Fruit fly (Drosophila melanogaster) whole organism, embryonic: Measurements from ENCODE around the gene CenB1A.

Experiments
- Aef1 ChIP-seq: fragments of 200-800 bp; sonication (Bioruptor generic); IDR thresholded peaks from 3 replicates; pipeline ENCODE4 v1.3.6; 2022; ENCODE audit warnings: missing biosample characterization, missing genetic modification characterization
- CG10147 ChIP-seq: fragments of 200-800 bp; sonication (Bioruptor generic); optimal IDR thresholded peaks from 2 replicates; lab custom pipeline; 2019; ENCODE audit warnings: missing biosample characterization, mild to moderate bottlenecking, missing genetic modification characterization, moderate library complexity
- CG10565 ChIP-seq: fragments of 200-800 bp; sonication (Bioruptor generic); optimal IDR thresholded peaks from 3 replicates; lab custom pipeline; 2016; ENCODE audit warnings: missing biosample characterization, mild to moderate bottlenecking, missing genetic modification characterization
- CG10979 ChIP-seq: fragments of 200-800 bp; sonication (Bioruptor generic); optimal IDR thresholded peaks from 2 replicates; lab custom pipeline; 2018; ENCODE audit warnings: missing biosample characterization, mild to moderate bottlenecking, missing genetic modification characterization, moderate library complexity
- CG12659 ChIP-seq: fragments of 200-800 bp; sonication (Bioruptor generic); optimal IDR thresholded peaks from 3 replicates; lab custom pipeline; 2017; ENCODE audit warnings: mild to moderate bottlenecking, missing biosample characterization, missing genetic modification reagents, missing genetic modification characterization
- CG13287 ChIP-seq: fragments of 200-800 bp; sonication (Bioruptor generic); IDR thresholded peaks from 2 replicates; pipeline ENCODE4 v1.3.6; 2022; ENCODE audit warnings: missing biosample characterization, missing genetic modification characterization; ENCODE audit not compliant: partially characterized antibody
- CG15479 ChIP-seq: fragments of 200-800 bp; sonication (Bioruptor generic); optimal IDR thresholded peaks from 3 replicates; lab custom pipeline; 2019; ENCODE audit warnings: missing biosample characterization, mild to moderate bottlenecking, missing genetic modification characterization, moderate library complexity
- CG15696 ChIP-seq: fragments of 200-800 bp; sonication (Bioruptor generic); optimal IDR thresholded peaks from 2 replicates; lab custom pipeline; 2019; ENCODE audit warnings: missing biosample characterization, mild to moderate bottlenecking, missing genetic modification characterization, moderate library complexity
- CG2199 ChIP-seq: fragments of 200-800 bp; sonication (Bioruptor generic); IDR thresholded peaks from 3 replicates; pipeline ENCODE4 v1.3.6; 2022; ENCODE audit warnings: missing biosample characterization, missing genetic modification characterization
- CG34376 ChIP-seq: fragments of 200-800 bp; sonication (Bioruptor generic); optimal IDR thresholded peaks from 2 replicates; lab custom pipeline; 2018; ENCODE audit warnings: missing biosample characterization, mild to moderate bottlenecking, missing genetic modification characterization
- CG4328 ChIP-seq: fragments of 200-800 bp; sonication (Bioruptor generic); optimal IDR thresholded peaks from 3 replicates; lab custom pipeline; 2017; ENCODE audit warnings: missing biosample characterization, missing genetic modification reagents, missing genetic modification characterization
- CG43689 ChIP-seq: fragments of 200-800 bp; sonication (Bioruptor generic); IDR thresholded peaks from 2 replicates; pipeline ENCODE4 v1.3.6; 2022; ENCODE audit warnings: missing biosample characterization, missing genetic modification characterization
- CG4617 ChIP-seq: fragments of 200-800 bp; sonication (Bioruptor generic); optimal IDR thresholded peaks from 3 replicates; lab custom pipeline; 2016; ENCODE audit warnings: missing biosample characterization, missing genetic modification characterization, borderline replicate concordance
- CG4707 ChIP-seq: fragments of 200-800 bp; sonication (Bioruptor generic); optimal IDR thresholded peaks from 2 replicates; lab custom pipeline; 2018; ENCODE audit warnings: missing biosample characterization, mild to moderate bottlenecking, missing genetic modification characterization, moderate library complexity
- CG6689 ChIP-seq: fragments of 200-800 bp; sonication (Bioruptor generic); IDR thresholded peaks from 2 replicates; pipeline ENCODE4 v1.3.6; 2022; ENCODE audit warnings: missing biosample characterization, missing genetic modification characterization
- CG6765 ChIP-seq: fragments of 200-800 bp; sonication (Bioruptor generic); optimal IDR thresholded peaks from 3 replicates; lab custom pipeline; 2017; ENCODE audit warnings: missing biosample characterization, mild to moderate bottlenecking, missing genetic modification characterization
- CG7357 ChIP-seq: fragments of 200-800 bp; sonication (Bioruptor generic); IDR thresholded peaks from 3 replicates; pipeline ENCODE4 v1.3.6; 2022; ENCODE audit warnings: missing biosample characterization, missing genetic modification characterization
- CG7745 ChIP-seq: fragments of 200-800 bp; sonication (Bioruptor generic); optimal IDR thresholded peaks from 2 replicates; lab custom pipeline; 2018; ENCODE audit warnings: missing biosample characterization, mild to moderate bottlenecking, missing genetic modification characterization, moderate library complexity
- CG7786 ChIP-seq: fragments of 200-800 bp; sonication (Bioruptor generic); optimal IDR thresholded peaks from 2 replicates; lab custom pipeline; 2016; ENCODE audit warnings: missing biosample characterization, missing genetic modification characterization
- CG8765 ChIP-seq: fragments of 200-800 bp; sonication (Bioruptor generic); IDR thresholded peaks from 2 replicates; pipeline ENCODE4 v1.3.6; 2022; ENCODE audit warnings: missing biosample characterization, missing genetic modification characterization
- CG9932 ChIP-seq: fragments of 200-800 bp; sonication (Bioruptor generic); IDR thresholded peaks from 2 replicates; pipeline ENCODE4 v1.3.6; 2022; ENCODE audit warnings: missing biosample characterization, missing genetic modification characterization
- CTCF ChIP-seq: fragments of 200-800 bp; sonication (Bioruptor generic); optimal IDR thresholded peaks from 2 replicates; lab custom pipeline; 2017; ENCODE audit warnings: missing biosample characterization, mild to moderate bottlenecking, missing genetic modification characterization, moderate library complexity
- Chrac-16 ChIP-seq: fragments of 200-800 bp; sonication (Bioruptor generic); optimal IDR thresholded peaks from 3 replicates; lab custom pipeline; 2016; ENCODE audit warnings: missing biosample characterization, missing genetic modification characterization
- Dref ChIP-seq: fragments of 200-800 bp; sonication (Bioruptor generic); IDR thresholded peaks from 2 replicates; pipeline ENCODE4 v1.3.6; 2022; ENCODE audit warnings: missing biosample characterization, missing genetic modification characterization
- HHEX ChIP-seq: fragments of 200-800 bp; sonication (Bioruptor generic); optimal IDR thresholded peaks from 3 replicates; lab custom pipeline; 2017; ENCODE audit warnings: missing biosample characterization, mild to moderate bottlenecking, missing genetic modification characterization, missing genetic modification reagents
- Hand ChIP-seq: fragments of 200-800 bp; sonication (Bioruptor generic); optimal IDR thresholded peaks from 2 replicates; lab custom pipeline; 2017; ENCODE audit warnings: mild to moderate bottlenecking, missing biosample characterization, missing genetic modification reagents, missing genetic modification characterization
- Hr3 ChIP-seq: fragments of 200-800 bp; sonication (Bioruptor generic); optimal IDR thresholded peaks from 3 replicates; lab custom pipeline; 2016; ENCODE audit warnings: missing biosample characterization, missing genetic modification characterization
- Kr ChIP-seq: fragments of 200-800 bp; sonication (Bioruptor generic); optimal IDR thresholded peaks from 2 replicates; lab custom pipeline; 2017; ENCODE audit warnings: missing biosample characterization, mild to moderate bottlenecking, missing genetic modification characterization
- NFAT ChIP-seq: fragments of 200-800 bp; sonication (Bioruptor generic); IDR thresholded peaks from 2 replicates; pipeline ENCODE4 v1.3.6; 2022; ENCODE audit warnings: missing biosample characterization, missing genetic modification characterization
- TFAM ChIP-seq: fragments of 200-800 bp; sonication (Bioruptor generic); optimal IDR thresholded peaks from 2 replicates; lab custom pipeline; 2017; ENCODE audit warnings: missing biosample characterization, missing genetic modification characterization, inconsistent platforms
- Xbp1 ChIP-seq: fragments of 200-800 bp; sonication (Bioruptor generic); optimal IDR thresholded peaks from 3 replicates; lab custom pipeline; 2016; ENCODE audit warnings: missing biosample characterization, mild to moderate bottlenecking, missing genetic modification characterization
- aop ChIP-seq: fragments of 200-800 bp; sonication (Bioruptor generic); IDR thresholded peaks from 2 replicates; pipeline ENCODE4 v1.3.6; 2022; ENCODE audit warnings: missing biosample characterization, missing genetic modification characterization
- bbx ChIP-seq: fragments of 200-800 bp; sonication (Bioruptor generic); IDR thresholded peaks from 2 replicates; pipeline ENCODE4 v1.3.6; 2022; ENCODE audit warnings: missing biosample characterization, missing genetic modification characterization; ENCODE audit not compliant: partially characterized antibody
- bcd ChIP-seq: fragments of 200-800 bp; sonication (Bioruptor generic); optimal IDR thresholded peaks from 2 replicates; lab custom pipeline; 2017; ENCODE audit warnings: missing biosample characterization, mild to moderate bottlenecking, missing genetic modification characterization
- bsh ChIP-seq, 2 experiments: fragments of 200-800 bp; sonication (Bioruptor generic); optimal IDR thresholded peaks; 2 replicates each; lab custom pipeline; 2017 to 2018; ENCODE audit warnings: mild to moderate bottlenecking in 2 of 2, missing biosample characterization in 2 of 2, missing genetic modification characterization in 2 of 2, moderate library complexity in 1 of 2
- cad ChIP-seq: fragments of >200 bp; optimal IDR thresholded peaks from 2 replicates; lab custom pipeline; 2017; ENCODE audit warnings: missing biosample characterization, missing genetic modification characterization
- caup ChIP-seq: fragments of 200-800 bp; sonication (Bioruptor generic); optimal IDR thresholded peaks from 3 replicates; lab custom pipeline; 2017; ENCODE audit warnings: missing biosample characterization, mild to moderate bottlenecking, missing genetic modification characterization, moderate library complexity; ENCODE audit not compliant: severe bottlenecking
- corto ChIP-seq: fragments of 200-800 bp; sonication (Bioruptor generic); optimal IDR thresholded peaks from 2 replicates; lab custom pipeline; 2016; ENCODE audit warnings: missing biosample characterization, mild to moderate bottlenecking, missing genetic modification characterization, moderate library complexity
- dati ChIP-seq: fragments of 200-800 bp; sonication (Bioruptor generic); IDR thresholded peaks from 2 replicates; pipeline ENCODE4 v1.3.6; 2022; ENCODE audit warnings: missing biosample characterization, missing genetic modification characterization
- dpn ChIP-seq, 2 experiments: fragments of 200-800 bp; sonication (Bioruptor generic); optimal IDR thresholded peaks; 3 replicates each; lab custom pipeline; 2016; ENCODE audit warnings: missing biosample characterization in 2 of 2, missing genetic modification characterization in 2 of 2
- insv ChIP-seq, 2 experiments: fragments of 200-800 bp; sonication (Bioruptor generic); optimal IDR thresholded peaks; 3 replicates each; lab custom pipeline; 2016 to 2018; ENCODE audit warnings: missing biosample characterization in 2 of 2, missing genetic modification characterization in 2 of 2
- nmo ChIP-seq: fragments of 200-800 bp; sonication (Bioruptor generic); optimal IDR thresholded peaks from 2 replicates; lab custom pipeline; 2018; ENCODE audit warnings: missing biosample characterization, mild to moderate bottlenecking, missing genetic modification characterization, moderate library complexity
- pan ChIP-seq, 4 experiments: fragments of >200 bp in 3 of 4; fragments of 200-800 bp in 1 of 4; sonication (Bioruptor generic) in 1 of 4; optimal IDR thresholded peaks in 3 of 4; IDR thresholded peaks in 1 of 4; 2 replicates each; pipeline versions ENCODE4 v1.3.6 to Lab custom; 2017 to 2022; ENCODE audit warnings: missing biosample characterization in 2 of 4, missing genetic modification characterization in 2 of 4, mixed read lengths in 1 of 4
- salm ChIP-seq: fragments of 200-800 bp; sonication (Bioruptor generic); optimal IDR thresholded peaks from 2 replicates; lab custom pipeline; 2018; ENCODE audit warnings: missing biosample characterization, mild to moderate bottlenecking, missing genetic modification characterization
- slp2 ChIP-seq: fragments of 200-800 bp; sonication (Bioruptor generic); optimal IDR thresholded peaks from 2 replicates; lab custom pipeline; 2016; ENCODE audit warnings: missing biosample characterization, missing genetic modification characterization
- tgo ChIP-seq: fragments of 200-800 bp; sonication (Bioruptor generic); IDR thresholded peaks from 3 replicates; pipeline ENCODE4 v1.3.6; 2022; ENCODE audit warnings: missing biosample characterization, missing genetic modification characterization
- tin ChIP-seq: fragments of 200-800 bp; sonication (Bioruptor generic); optimal IDR thresholded peaks from 3 replicates; lab custom pipeline; 2016; ENCODE audit warnings: missing biosample characterization, missing genetic modification characterization
- unpg ChIP-seq: fragments of 200-800 bp; sonication (Bioruptor generic); optimal IDR thresholded peaks from 3 replicates; lab custom pipeline; 2018; ENCODE audit warnings: missing biosample characterization, mild to moderate bottlenecking, missing genetic modification characterization, moderate library complexity
- vfl ChIP-seq: fragments of 200-800 bp; sonication (Bioruptor generic); optimal IDR thresholded peaks from 2 replicates; lab custom pipeline; 2016; ENCODE audit warnings: missing biosample characterization, missing genetic modification characterization
- zf30C ChIP-seq: fragments of 200-800 bp; sonication (Bioruptor generic); optimal IDR thresholded peaks from 3 replicates; lab custom pipeline; 2018; ENCODE audit warnings: missing biosample characterization, mild to moderate bottlenecking, missing genetic modification characterization

Gene CenB1A

dm6 chr3R:23159289-23159956, 41.2 kb downstream of the CenB1A start, which contains the start of gene VhaAC39-2 (continued):
- TF ChIP-seq pan (optimal IDR thresholded peaks at IDR 0.05; lab: Kevin White, UChicago) (no peak), pan (GFP tag; optimal IDR thresholded peaks at IDR 0.05 in 1 of 2, IDR thresholded peaks at IDR 0.05 in 1 of 2) (no peak), Dref (GFP tag; lab: Robert Waterston, UW) (no peak), tin (GFP tag; lab: Kevin White, UChicago) (no peak), CG9932 (GFP tag; lab: Robert Waterston, UW) (peak; percentile 46; the same call in 1 of the 2 replicates), bbx (GFP tag; lab: Robert Waterston, UW) (no peak), CG10565 (no peak), CG6689 (no peak), CTCF (GFP tag; lab: Kevin White, UChicago) (peak; percentile 95), CG43689 (no peak), CG15479 (GFP tag; lab: Kevin White, UChicago) (no peak), slp2 (GFP tag; lab: Kevin White, UChicago) (no peak), CG7786 (no peak), CG2199 (GFP tag; lab: Robert Waterston, UW) (peak; percentile 71; the same call in 2 of the 3 replicates), CG8765 (GFP tag; lab: Robert Waterston, UW) (no peak), Hr3 (GFP tag; lab: Kevin White, UChicago) (peak; percentile 27), vfl (GFP tag; lab: Kevin White, UChicago) (no peak), dpn (GFP tag; optimal IDR thresholded peaks at IDR 0.05; lab: Kevin White, UChicago) (peak in 1 of 2 experiments; percentile 15), CG7357 (GFP tag; lab: Robert Waterston, UW) (no peak), corto (GFP tag; lab: Kevin White, UChicago) (no peak), dati (GFP tag; lab: Robert Waterston, UW) (no peak), CG10147 (GFP tag; lab: Kevin White, UChicago) (no peak), CG34376 (GFP tag; lab: Kevin White, UChicago) (no peak), bsh (GFP tag; optimal IDR thresholded peaks at IDR 0.05; lab: Kevin White, UChicago) (no peak), tgo (no peak), Aef1 (GFP tag; lab: Robert Waterston, UW) (no peak), aop (GFP tag; lab: Robert Waterston, UW) (no peak), HHEX (no peak), CG15696 (tag; lab: Kevin White, UChicago) (peak; percentile 52), TFAM (GFP tag; lab: Kevin White, UChicago) (no peak), Chrac-16 (GFP tag; lab: Kevin White, UChicago) (peak; percentile 6), CG4617 (GFP tag; lab: Kevin White, UChicago) (no peak), bcd (GFP tag; lab: Kevin White, UChicago) (no peak), Kr (GFP tag; lab: Kevin White, UChicago) (no peak), CG10979 (peak; percentile 52), insv (GFP tag; optimal IDR thresholded peaks at IDR 0.05; lab: Kevin White, UChicago) (peak in 1 of 2 experiments; percentile 3), CG7745 (tag; lab: Kevin White, UChicago) (no peak), CG6765 (GFP tag; lab: Kevin White, UChicago) (no peak), cad (no peak), caup (GFP tag; lab: Kevin White, UChicago) (no peak), nmo (GFP tag; lab: Kevin White, UChicago) (peak; percentile 28), zf30C (no peak), CG4707 (GFP tag; lab: Kevin White, UChicago) (no peak), CG13287 (GFP tag; lab: Robert Waterston, UW) (no peak), CG4328 (GFP tag; lab: Kevin White, UChicago) (no peak), Hand (GFP tag; lab: Kevin White, UChicago) (no peak), CG12659 (GFP tag; lab: Kevin White, UChicago) (no peak), salm (tag; lab: Kevin White, UChicago) (no peak), Xbp1 (GFP tag; lab: Kevin White, UChicago) (peak; percentile 16), NFAT (GFP tag; lab: Robert Waterston, UW) (no peak), unpg (GFP tag; lab: Kevin White, UChicago) (no peak)
